Fruit fly (Drosophila melanogaster) whole organism, embryonic: ENCODE results near the gene CG3546.

ENCODE experiments used
- Atf-2 ChIP-seq: fragments of 200-800 bp; sonication (Bioruptor generic); optimal IDR thresholded peaks from 2 replicates; lab custom pipeline; 2016; ENCODE audit warnings: missing biosample characterization, missing genetic modification characterization
- B-H1 ChIP-seq: fragments of 200-800 bp; sonication (Bioruptor generic); IDR thresholded peaks from 3 replicates; pipeline ENCODE4 v1.3.6; 2022; ENCODE audit warnings: missing biosample characterization, missing genetic modification characterization
- CG10147 ChIP-seq: fragments of 200-800 bp; sonication (Bioruptor generic); optimal IDR thresholded peaks from 2 replicates; lab custom pipeline; 2019; ENCODE audit warnings: missing biosample characterization, mild to moderate bottlenecking, missing genetic modification characterization, moderate library complexity
- CG10366 ChIP-seq: fragments of 200-800 bp; sonication (Bioruptor generic); IDR thresholded peaks from 2 replicates; pipeline ENCODE4 v1.3.6; 2022; ENCODE audit warnings: missing biosample characterization, missing genetic modification characterization
- CG10431 ChIP-seq: fragments of 200-800 bp; sonication (Bioruptor generic); optimal IDR thresholded peaks from 3 replicates; lab custom pipeline; 2018; ENCODE audit warnings: missing biosample characterization, mild to moderate bottlenecking, missing genetic modification characterization
- CG10959 ChIP-seq: fragments of 200-800 bp; sonication (Bioruptor generic); IDR thresholded peaks from 2 replicates; pipeline ENCODE4 v1.3.6; 2022; ENCODE audit warnings: missing biosample characterization, missing genetic modification characterization
- CG12744 ChIP-seq: fragments of 200-800 bp; sonication (Bioruptor generic); optimal IDR thresholded peaks from 2 replicates; lab custom pipeline; 2016; ENCODE audit warnings: missing biosample characterization, missing genetic modification characterization
- CG12942 ChIP-seq: fragments of 200-800 bp; sonication (Bioruptor generic); optimal IDR thresholded peaks from 3 replicates; lab custom pipeline; 2016; ENCODE audit warnings: missing biosample characterization, missing genetic modification characterization
- CG13775 ChIP-seq: fragments of 200-800 bp; sonication (Bioruptor generic); optimal IDR thresholded peaks from 3 replicates; lab custom pipeline; 2017; ENCODE audit warnings: missing biosample characterization, mild to moderate bottlenecking, missing genetic modification characterization
- CG14050 ChIP-seq: fragments of 200-800 bp; sonication (Bioruptor generic); IDR thresholded peaks from 3 replicates; pipeline ENCODE4 v1.3.6; 2022; ENCODE audit warnings: missing biosample characterization, missing genetic modification characterization
- CG14441 ChIP-seq: fragments of 200-800 bp; sonication (Bioruptor generic); IDR thresholded peaks from 2 replicates; pipeline ENCODE4 v1.3.6; 2022; ENCODE audit warnings: missing biosample characterization, missing genetic modification characterization
- CG15073 ChIP-seq: fragments of 200-800 bp; sonication (Bioruptor generic); optimal IDR thresholded peaks from 2 replicates; lab custom pipeline; 2016; ENCODE audit warnings: missing biosample characterization, missing genetic modification characterization
- CG15696 ChIP-seq: fragments of 200-800 bp; sonication (Bioruptor generic); optimal IDR thresholded peaks from 2 replicates; lab custom pipeline; 2019; ENCODE audit warnings: missing biosample characterization, mild to moderate bottlenecking, missing genetic modification characterization, moderate library complexity
- CG17361 ChIP-seq: fragments of 200-800 bp; sonication (Bioruptor generic); IDR thresholded peaks from 3 replicates; pipeline ENCODE4 v1.3.6; 2022; ENCODE audit warnings: missing biosample characterization, missing genetic modification characterization
- CG17568 ChIP-seq: fragments of 200-800 bp; sonication (Bioruptor generic); optimal IDR thresholded peaks from 2 replicates; lab custom pipeline; 2018; ENCODE audit warnings: missing biosample characterization, mild to moderate bottlenecking, missing genetic modification characterization, moderate library complexity
- CG2712 ChIP-seq: fragments of 200-800 bp; optimal IDR thresholded peaks from 3 replicates; lab custom pipeline; 2019; ENCODE audit warnings: missing biosample characterization, mild to moderate bottlenecking, missing genetic modification characterization, moderate library complexity
- CG3065 ChIP-seq: fragments of 200-800 bp; sonication (Bioruptor generic); optimal IDR thresholded peaks from 2 replicates; lab custom pipeline; 2016; ENCODE audit warnings: missing biosample characterization, missing genetic modification characterization
- CG31441 ChIP-seq: fragments of 200-800 bp; sonication (Bioruptor generic); IDR thresholded peaks from 2 replicates; pipeline ENCODE4 v1.3.6; 2022; ENCODE audit warnings: missing biosample characterization, missing genetic modification characterization
- CG3281 ChIP-seq: fragments of 200-800 bp; sonication (Bioruptor generic); optimal IDR thresholded peaks from 3 replicates; lab custom pipeline; 2017; ENCODE audit warnings: missing biosample characterization, mild to moderate bottlenecking, missing genetic modification characterization
- CG33213 ChIP-seq: fragments of 200-800 bp; sonication (Bioruptor generic); optimal IDR thresholded peaks from 3 replicates; lab custom pipeline; 2016; ENCODE audit warnings: missing biosample characterization, missing genetic modification characterization
- CG3726 ChIP-seq: fragments of 200-800 bp; sonication (Bioruptor generic); IDR thresholded peaks from 3 replicates; pipeline ENCODE4, ENCODE4 v1.3.6; 2022; ENCODE audit warnings: missing biosample characterization, missing genetic modification characterization
- CG4820 ChIP-seq: fragments of 200-800 bp; sonication (Bioruptor generic); optimal IDR thresholded peaks from 3 replicates; lab custom pipeline; 2016; ENCODE audit warnings: missing biosample characterization, missing genetic modification characterization
- CG6254 ChIP-seq: fragments of 200-800 bp; sonication (Bioruptor generic); optimal IDR thresholded peaks from 3 replicates; lab custom pipeline; 2017; ENCODE audit warnings: mild to moderate bottlenecking, missing biosample characterization, missing genetic modification reagents, missing genetic modification characterization
- CG9727 ChIP-seq: fragments of 200-800 bp; sonication (Bioruptor generic); optimal IDR thresholded peaks from 3 replicates; lab custom pipeline; 2017; ENCODE audit warnings: missing biosample characterization, mild to moderate bottlenecking, missing genetic modification characterization
- CG9797 ChIP-seq: fragments of 200-800 bp; sonication (Bioruptor generic); optimal IDR thresholded peaks from 3 replicates; lab custom pipeline; 2018; ENCODE audit warnings: missing biosample characterization, mild to moderate bottlenecking, missing genetic modification characterization
- CrebB ChIP-seq: fragments of 200-800 bp; sonication (Bioruptor generic); optimal IDR thresholded peaks from 3 replicates; lab custom pipeline; 2018; ENCODE audit warnings: missing biosample characterization, mild to moderate bottlenecking, missing genetic modification characterization
- D ChIP-seq, 2 experiments: fragments of 200-800 bp in 1 of 2; fragments of >200 bp in 1 of 2; sonication (Bioruptor generic) in 1 of 2; optimal IDR thresholded peaks; 2 replicates in 1 of 2; 3 replicates in 1 of 2; lab custom pipeline; 2017; ENCODE audit warnings: mild to moderate bottlenecking in 1 of 2, missing biosample characterization in 1 of 2, missing genetic modification characterization in 1 of 2, missing genetic modification reagents in 1 of 2
- D19A ChIP-seq: fragments of 200-800 bp; optimal IDR thresholded peaks from 3 replicates; lab custom pipeline; 2019; ENCODE audit warnings: missing biosample characterization, mild to moderate bottlenecking, missing genetic modification characterization, moderate library complexity
- Dad ChIP-seq: fragments of 200-800 bp; sonication (Bioruptor generic); optimal IDR thresholded peaks from 3 replicates; lab custom pipeline; 2016; ENCODE audit warnings: missing biosample characterization, missing genetic modification characterization
- Dll ChIP-seq: fragments of 200-800 bp; sonication (Bioruptor generic); IDR thresholded peaks from 4 replicates; pipeline ENCODE4 v1.3.6; 2022; ENCODE audit warnings: missing biosample characterization, missing genetic modification characterization; ENCODE audit not compliant: partially characterized antibody
- E2f2 ChIP-seq: fragments of 200-800 bp; sonication (Bioruptor generic); IDR thresholded peaks from 2 replicates; pipeline ENCODE4 v1.3.6; 2022; ENCODE audit warnings: missing biosample characterization, missing genetic modification characterization
- Mad ChIP-seq: fragments of 200-800 bp; sonication (Bioruptor generic); optimal IDR thresholded peaks from 2 replicates; lab custom pipeline; 2016; ENCODE audit warnings: missing biosample characterization, missing genetic modification characterization
- Nf-YA ChIP-seq: fragments of 200-800 bp; sonication (Bioruptor generic); IDR thresholded peaks from 2 replicates; pipeline ENCODE4 v1.3.6; 2022; ENCODE audit warnings: missing biosample characterization, missing genetic modification characterization
- Side ChIP-seq: fragments of 200-800 bp; sonication (Bioruptor generic); optimal IDR thresholded peaks from 2 replicates; lab custom pipeline; 2016; ENCODE audit warnings: missing biosample characterization, missing genetic modification characterization
- cad ChIP-seq: fragments of >200 bp; optimal IDR thresholded peaks from 2 replicates; lab custom pipeline; 2017; ENCODE audit warnings: missing biosample characterization, missing genetic modification characterization
- ci ChIP-seq: fragments of 200-800 bp; sonication (Bioruptor generic); IDR thresholded peaks from 3 replicates; pipeline ENCODE4 v1.3.6; 2022; ENCODE audit warnings: missing biosample characterization, missing genetic modification characterization
- corto ChIP-seq: fragments of 200-800 bp; sonication (Bioruptor generic); optimal IDR thresholded peaks from 2 replicates; lab custom pipeline; 2016; ENCODE audit warnings: missing biosample characterization, mild to moderate bottlenecking, missing genetic modification characterization, moderate library complexity
- dimm ChIP-seq: fragments of 200-800 bp; sonication (Bioruptor generic); IDR thresholded peaks from 2 replicates; pipeline ENCODE4 v1.3.6; 2022; ENCODE audit warnings: missing biosample characterization, missing genetic modification characterization
- disco-r ChIP-seq: fragments of 200-800 bp; sonication (Bioruptor generic); optimal IDR thresholded peaks from 2 replicates; lab custom pipeline; 2016; ENCODE audit warnings: missing biosample characterization, missing genetic modification characterization
- gfzf ChIP-seq: fragments of 200-800 bp; sonication (Bioruptor generic); optimal IDR thresholded peaks from 2 replicates; lab custom pipeline; 2016; ENCODE audit warnings: missing biosample characterization, mild to moderate bottlenecking, missing genetic modification characterization, moderate library complexity
- gro ChIP-seq: fragments of 200-800 bp; sonication (Bioruptor generic); optimal IDR thresholded peaks from 2 replicates; lab custom pipeline; 2016; ENCODE audit warnings: missing biosample characterization, missing genetic modification characterization
- lov ChIP-seq, 2 experiments: fragments of 200-800 bp in 1 of 2; fragments of >200 bp in 1 of 2; sonication (Bioruptor generic) in 1 of 2; IDR thresholded peaks in 1 of 2; optimal IDR thresholded peaks in 1 of 2; 2 replicates in 1 of 2; 3 replicates in 1 of 2; pipeline versions ENCODE4 v1.3.6 to Lab custom; 2017 to 2022; ENCODE audit warnings: missing biosample characterization in 1 of 2, missing genetic modification characterization in 1 of 2
- nom ChIP-seq: fragments of 200-800 bp; sonication (Bioruptor generic); optimal IDR thresholded peaks from 2 replicates; lab custom pipeline; 2017; ENCODE audit warnings: missing biosample characterization, missing genetic modification characterization, mild to moderate bottlenecking, moderate library complexity, missing genetic modification reagents
- ranshi ChIP-seq: fragments of 200-800 bp; sonication (Bioruptor generic); IDR thresholded peaks from 2 replicates; pipeline ENCODE4 v1.3.6; 2022; ENCODE audit warnings: missing biosample characterization, missing genetic modification characterization
- sc ChIP-seq, 3 experiments: fragments of >200 bp in 2 of 3; fragments of 200-800 bp in 1 of 3; sonication (Bioruptor generic) in 1 of 3; optimal IDR thresholded peaks; 2 replicates in 2 of 3; 3 replicates in 1 of 3; lab custom pipeline; 2017; ENCODE audit warnings: mild to moderate bottlenecking in 1 of 3, missing biosample characterization in 1 of 3, missing genetic modification characterization in 1 of 3, missing genetic modification reagents in 1 of 3
- ssp ChIP-seq: fragments of 200-800 bp; sonication (Bioruptor generic); IDR thresholded peaks from 2 replicates; pipeline ENCODE4 v1.3.6; 2022; ENCODE audit warnings: missing biosample characterization, missing genetic modification characterization
- tna ChIP-seq: fragments of 200-800 bp; sonication (Bioruptor generic); IDR thresholded peaks from 2 replicates; pipeline ENCODE4 v1.3.6; 2022; ENCODE audit warnings: missing biosample characterization, missing genetic modification characterization; ENCODE audit not compliant: partially characterized antibody
- trem ChIP-seq: fragments of 200-800 bp; optimal IDR thresholded peaks from 3 replicates; lab custom pipeline; 2019; ENCODE audit warnings: missing biosample characterization, mild to moderate bottlenecking, missing genetic modification characterization, moderate library complexity
- trh ChIP-seq: fragments of 200-800 bp; sonication (Bioruptor generic); optimal IDR thresholded peaks from 2 replicates; lab custom pipeline; 2016; ENCODE audit warnings: missing biosample characterization, missing genetic modification characterization
- tx ChIP-seq: fragments of 200-800 bp; sonication (Bioruptor generic); optimal IDR thresholded peaks from 2 replicates; lab custom pipeline; 2016; ENCODE audit warnings: missing biosample characterization, missing genetic modification characterization

The CG3546 gene

DNA sequence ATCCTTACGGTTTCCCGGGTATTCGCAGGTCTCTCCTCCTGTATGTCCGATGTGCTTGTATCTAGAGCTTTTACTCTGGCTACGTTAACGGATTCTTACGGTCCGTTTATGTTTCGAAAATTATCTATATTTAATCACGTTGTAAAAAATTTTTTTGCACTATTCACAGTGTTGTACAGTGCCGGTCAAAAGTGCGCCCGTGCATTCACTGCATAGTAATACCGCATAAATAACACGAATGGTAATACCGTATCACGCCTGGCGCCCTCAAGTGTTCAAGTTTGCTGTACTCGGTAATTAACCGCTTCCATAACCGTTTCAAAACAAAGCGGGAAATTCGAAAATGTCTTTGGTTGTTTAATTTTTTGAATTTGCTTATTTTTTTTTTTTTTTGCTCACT is 3.9 kb upstream of the CG3546 start, which contains the start of gene CG11444 (continued):
- peak; percentile 9 for TF ChIP-seq CG3281 (GFP tag; lab: Kevin White, UChicago)
- no peak for TF ChIP-seq D19A
- no peak for TF ChIP-seq CG12942
- peak; percentile 38 for TF ChIP-seq Dad (GFP tag; lab: Kevin White, UChicago)
- TF ChIP-seq CG12744 (GFP tag; lab: Kevin White, UChicago): no peak
- no peak for TF ChIP-seq CG10366 (GFP tag; lab: Robert Waterston, UW)
- TF ChIP-seq gro (GFP tag; lab: Kevin White, UChicago): peak; percentile 79
- TF ChIP-seq CG9727: no peak
- no peak for TF ChIP-seq CG10959
- TF ChIP-seq CG6254 (GFP tag; lab: Kevin White, UChicago): no peak
- no peak for TF ChIP-seq trh (GFP tag; lab: Kevin White, UChicago)
- TF ChIP-seq CG9797 (GFP tag; lab: Kevin White, UChicago): peak; percentile 94
- no peak for TF ChIP-seq CG15073 (GFP tag; lab: Kevin White, UChicago)
- no peak for TF ChIP-seq CG3065 (GFP tag; lab: Kevin White, UChicago)
- TF ChIP-seq CG31441: 0 out of 2 replicates have a peak, but pooled peaks have one; percentile 12
- TF ChIP-seq lov (optimal IDR thresholded peaks at IDR 0.05; lab: Kevin White, UChicago): no peak
- no peak for TF ChIP-seq lov (GFP tag; IDR thresholded peaks at IDR 0.05; lab: Robert Waterston, UW)
- no peak for TF ChIP-seq corto (GFP tag; lab: Kevin White, UChicago)
- TF ChIP-seq CG17568 (GFP tag; lab: Kevin White, UChicago): no peak
- peak; percentile 88 for TF ChIP-seq CG33213 (GFP tag; lab: Kevin White, UChicago)
- no peak for TF ChIP-seq Nf-YA (GFP tag; lab: Robert Waterston, UW)
- TF ChIP-seq CG2712 (tag; lab: Kevin White, UChicago): peak; percentile 41
- TF ChIP-seq Dll (GFP tag; lab: Robert Waterston, UW): no peak
- TF ChIP-seq sc (optimal IDR thresholded peaks at IDR 0.05; lab: Kevin White, UChicago): no peak
- no peak for TF ChIP-seq sc (GFP tag; optimal IDR thresholded peaks at IDR 0.05; lab: Kevin White, UChicago)
- TF ChIP-seq Mad (GFP tag; lab: Kevin White, UChicago): peak; percentile 24
- TF ChIP-seq tna: no peak; the same call in 1 of the 2 replicates
- peak; percentile 96 for TF ChIP-seq gfzf (GFP tag; lab: Kevin White, UChicago)
- peak; percentile 31 for TF ChIP-seq CG4820
- TF ChIP-seq CG3726 (GFP tag; lab: Robert Waterston, UW): no peak
- no peak for TF ChIP-seq dimm
- peak; percentile 10 for TF ChIP-seq CG10147 (GFP tag; lab: Kevin White, UChicago)
- TF ChIP-seq tx (GFP tag; lab: Kevin White, UChicago): no peak
- no peak for TF ChIP-seq CrebB (tag; lab: Kevin White, UChicago)
- TF ChIP-seq CG17361: 0 out of 3 replicates have a peak, but pooled peaks have one; percentile 15
- no peak for TF ChIP-seq CG15696 (tag; lab: Kevin White, UChicago)
- no peak for TF ChIP-seq B-H1 (GFP tag; lab: Robert Waterston, UW)
- TF ChIP-seq ranshi (GFP tag; lab: Robert Waterston, UW): no peak
- peak; percentile 21 for TF ChIP-seq Side
- TF ChIP-seq CG10431 (GFP tag; lab: Kevin White, UChicago): no peak
- TF ChIP-seq D (optimal IDR thresholded peaks at IDR 0.05; lab: Kevin White, UChicago): no peak
- no peak for TF ChIP-seq D (GFP tag; optimal IDR thresholded peaks at IDR 0.05; lab: Kevin White, UChicago)
- TF ChIP-seq nom: no peak
- no peak for TF ChIP-seq CG14050 (GFP tag; lab: Robert Waterston, UW)
- TF ChIP-seq disco-r (GFP tag; lab: Kevin White, UChicago): no peak
- peak; percentile 74 for TF ChIP-seq trem (tag; lab: Kevin White, UChicago)
- TF ChIP-seq E2f2: peak; percentile 93
- TF ChIP-seq CG13775: no peak
- no peak for TF ChIP-seq cad (GFP tag; lab: Kevin White, UChicago)
- no peak for TF ChIP-seq ssp
- no peak for TF ChIP-seq Atf-2
- no peak for TF ChIP-seq CG14441 (GFP tag; lab: Robert Waterston, UW)
- TF ChIP-seq ci (GFP tag; lab: Robert Waterston, UW): peak; percentile 70; the same call in 2 of the 3 replicates
